Fruit fly (Drosophila melanogaster) whole organism, prepupa: ENCODE results near the gene CG7168.

Experiments used
- CG1621 ChIP-seq: fragments of 200-800 bp; sonication (Bioruptor generic); optimal IDR thresholded peaks from 3 replicates; lab custom pipeline; 2018; ENCODE audit warnings: missing biosample characterization, mild to moderate bottlenecking, missing genetic modification characterization
- CG34406 ChIP-seq: fragments of 200-800 bp; sonication (Bioruptor generic); optimal IDR thresholded peaks from 3 replicates; lab custom pipeline; 2016; ENCODE audit warnings: missing biosample characterization, missing genetic modification characterization
- CG6163 ChIP-seq: fragments of 200-800 bp; sonication (Bioruptor generic); IDR thresholded peaks from 3 replicates; pipeline ENCODE4 v1.3.6; 2022; ENCODE audit warnings: missing biosample characterization, missing genetic modification characterization
- Gug ChIP-seq: fragments of 200-800 bp; sonication (Bioruptor generic); IDR thresholded peaks from 2 replicates; pipeline ENCODE4 v1.3.6; 2022; ENCODE audit warnings: missing biosample characterization, missing genetic modification characterization
- Sox14 ChIP-seq: fragments of 200-800 bp; sonication (Bioruptor generic); optimal IDR thresholded peaks from 3 replicates; lab custom pipeline; 2016; ENCODE audit warnings: missing biosample characterization, missing genetic modification characterization
- Sox15 ChIP-seq: fragments of 200-800 bp; sonication (Bioruptor generic); optimal IDR thresholded peaks from 3 replicates; lab custom pipeline; 2016; ENCODE audit warnings: missing biosample characterization, missing genetic modification characterization
- fd59A ChIP-seq: fragments of 200-800 bp; sonication (Bioruptor generic); optimal IDR thresholded peaks from 2 replicates; lab custom pipeline; 2017; ENCODE audit warnings: missing biosample characterization, mild to moderate bottlenecking, missing genetic modification characterization, missing genetic modification reagents
- lz ChIP-seq: fragments of 200-800 bp; sonication (Bioruptor generic); optimal IDR thresholded peaks from 3 replicates; lab custom pipeline; 2016; ENCODE audit warnings: missing biosample characterization, missing genetic modification characterization
- net ChIP-seq: fragments of 200-800 bp; sonication (Bioruptor generic); optimal IDR thresholded peaks from 3 replicates; lab custom pipeline; 2016; ENCODE audit warnings: missing biosample characterization, missing genetic modification characterization
- topi ChIP-seq: fragments of 200-800 bp; sonication (Bioruptor generic); optimal IDR thresholded peaks from 3 replicates; lab custom pipeline; 2016; ENCODE audit warnings: missing biosample characterization, missing genetic modification characterization

- no peak for TF ChIP-seq fd59A (GFP tag; lab: Kevin White, UChicago)
- no peak for TF ChIP-seq Sox15
- TF ChIP-seq Sox14 (GFP tag; lab: Kevin White, UChicago): no peak
- no peak for TF ChIP-seq lz (GFP tag; lab: Kevin White, UChicago)
- TF ChIP-seq CG6163: 0 out of 3 replicates have a peak, but pooled peaks have one; percentile 7
- TF ChIP-seq Gug (GFP tag; lab: Robert Waterston, UW): no peak
- TF ChIP-seq net: no peak
- no peak for TF ChIP-seq CG34406 (GFP tag; lab: Kevin White, UChicago)
- TF ChIP-seq CG1621 (tag; lab: Kevin White, UChicago): no peak
- TF ChIP-seq topi (GFP tag; lab: Kevin White, UChicago): no peak
These were observed 10.0 kb upstream of the CG7168 start, which contains the start of gene repo for dm6 chr3R:18235879-18236278.
